Worm (Caenorhabditis elegans) whole organism, late embryonic: ENCODE data around the gene nas-29.
A peak's percentile ranks its signal among the peaks of the same experiment; 100 is the strongest.

Source experiments
- C08G9.2 ChIP-seq: sonication (generic microtip); optimal IDR thresholded peaks from 2 replicates; lab custom pipeline; 2016; ENCODE audit warnings: mild to moderate bottlenecking, missing genetic modification characterization, moderate library complexity, missing compliant biosample characterization
- C38D4.7 ChIP-seq: fragments of 200-800 bp; sonication (Bioruptor generic); optimal IDR thresholded peaks from 2 replicates; lab custom pipeline; 2018; ENCODE audit warnings: mild to moderate bottlenecking, missing genetic modification characterization, moderate library complexity, missing compliant biosample characterization
- F13H6.1 ChIP-seq: sonication (generic microtip); optimal IDR thresholded peaks from 2 replicates; lab custom pipeline; 2016; ENCODE audit warnings: missing genetic modification characterization, missing compliant biosample characterization
- T23F11.4 ChIP-seq: fragments of 200-800 bp; sonication (Bioruptor generic); optimal IDR thresholded peaks from 2 replicates; lab custom pipeline; 2018; ENCODE audit warnings: mild to moderate bottlenecking, missing genetic modification characterization, missing compliant biosample characterization
- Y22D7AL.16 ChIP-seq: sonication (generic microtip); optimal IDR thresholded peaks from 2 replicates; lab custom pipeline; 2016; ENCODE audit warnings: missing genetic modification characterization, missing compliant biosample characterization
- ahr-1 ChIP-seq: sonication (generic microtip); optimal IDR thresholded peaks from 2 replicates; lab custom pipeline; 2016; ENCODE audit warnings: missing genetic modification characterization, missing compliant biosample characterization
- ama-1 ChIP-seq: fragments of 150-350 bp; optimal IDR thresholded peaks from 2 replicates; lab custom pipeline; 2014
- ceh-14 ChIP-seq: sonication (generic microtip); optimal IDR thresholded peaks from 2 replicates; lab custom pipeline; 2016; ENCODE audit warnings: missing genotype, missing genetic modification characterization, missing compliant biosample characterization
- ceh-18 ChIP-seq: sonication (generic microtip); optimal IDR thresholded peaks from 2 replicates; lab custom pipeline; 2016; ENCODE audit warnings: missing genetic modification characterization, missing compliant biosample characterization
- ceh-2 ChIP-seq: sonication (generic microtip); optimal IDR thresholded peaks from 2 replicates; lab custom pipeline; 2016; ENCODE audit warnings: missing genotype, missing genetic modification characterization, missing compliant biosample characterization
- ceh-22 ChIP-seq: sonication (generic microtip); optimal IDR thresholded peaks from 2 replicates; lab custom pipeline; 2017; ENCODE audit warnings: missing biosample characterization, missing genetic modification characterization
- ceh-30 ChIP-seq: fragments of 150-350 bp; optimal IDR thresholded peaks from 2 replicates; lab custom pipeline; 2014; ENCODE audit warnings: missing biosample characterization, missing genetic modification characterization
- ceh-31 ChIP-seq: sonication (generic microtip); optimal IDR thresholded peaks from 2 replicates; lab custom pipeline; 2016; ENCODE audit warnings: missing genetic modification characterization, missing compliant biosample characterization
- ceh-34 ChIP-seq: sonication (generic microtip); optimal IDR thresholded peaks from 2 replicates; lab custom pipeline; 2016; ENCODE audit warnings: mild to moderate bottlenecking, missing genetic modification characterization, missing compliant biosample characterization
- ceh-9 ChIP-seq: sonication (generic microtip); optimal IDR thresholded peaks from 2 replicates; lab custom pipeline; 2016; ENCODE audit warnings: mild to moderate bottlenecking, missing genetic modification characterization, inconsistent platforms, missing compliant biosample characterization
- che-1 ChIP-seq: sonication (generic microtip); optimal IDR thresholded peaks from 2 replicates; lab custom pipeline; 2016; ENCODE audit warnings: mild to moderate bottlenecking, missing genetic modification characterization, missing compliant biosample characterization
- dmd-4 ChIP-seq: sonication (generic microtip); optimal IDR thresholded peaks from 2 replicates; lab custom pipeline; 2016; ENCODE audit warnings: borderline replicate concordance, missing genetic modification characterization, missing compliant biosample characterization
- dve-1 ChIP-seq: sonication (generic microtip); optimal IDR thresholded peaks from 2 replicates; lab custom pipeline; 2017; ENCODE audit warnings: antibody characterized with exemption, mild to moderate bottlenecking, missing genetic modification characterization, missing compliant biosample characterization
- elt-2 ChIP-seq: sonication (generic microtip); optimal IDR thresholded peaks from 2 replicates; lab custom pipeline; 2016; ENCODE audit warnings: missing genetic modification reagents, missing genetic modification characterization, missing compliant biosample characterization
- elt-4 ChIP-seq: sonication (generic microtip); optimal IDR thresholded peaks from 2 replicates; lab custom pipeline; 2016; ENCODE audit warnings: missing genetic modification characterization, missing compliant biosample characterization
- ets-4 ChIP-seq: sonication (generic microtip); optimal IDR thresholded peaks from 2 replicates; lab custom pipeline; 2016; ENCODE audit warnings: missing genetic modification characterization, missing compliant biosample characterization
- eyg-1 ChIP-seq: sonication (generic microtip); optimal IDR thresholded peaks from 2 replicates; lab custom pipeline; 2016; ENCODE audit warnings: missing genotype, missing genetic modification characterization, missing compliant biosample characterization
- fax-1 ChIP-seq: sonication (generic microtip); optimal IDR thresholded peaks from 2 replicates; lab custom pipeline; 2016; ENCODE audit warnings: missing genotype, missing genetic modification characterization, missing compliant biosample characterization
- fkh-10 ChIP-seq: fragments of 150-350 bp; optimal IDR thresholded peaks from 2 replicates; lab custom pipeline; 2014; ENCODE audit warnings: missing biosample characterization, missing genetic modification reagents, missing genetic modification characterization
- fkh-6 ChIP-seq: sonication (generic microtip); optimal IDR thresholded peaks from 2 replicates; lab custom pipeline; 2016; ENCODE audit warnings: missing genetic modification characterization, missing compliant biosample characterization
- hlh-15 ChIP-seq: sonication (generic microtip); optimal IDR thresholded peaks from 2 replicates; lab custom pipeline; 2016; ENCODE audit warnings: missing genetic modification characterization, missing compliant biosample characterization
- hlh-30 ChIP-seq: sonication (generic microtip); optimal IDR thresholded peaks from 2 replicates; lab custom pipeline; 2017; ENCODE audit warnings: antibody characterized with exemption, missing genetic modification characterization, missing compliant biosample characterization; ENCODE audit not compliant: insufficient read depth
- hlh-6 ChIP-seq: sonication (generic microtip); optimal IDR thresholded peaks from 2 replicates; lab custom pipeline; 2016; ENCODE audit warnings: missing genotype, missing genetic modification characterization, missing compliant biosample characterization
- hlh-8 ChIP-seq: sonication (generic microtip); optimal IDR thresholded peaks from 2 replicates; lab custom pipeline; 2016; ENCODE audit warnings: missing genotype, missing genetic modification characterization, missing compliant biosample characterization
- lim-6 ChIP-seq: sonication (generic microtip); optimal IDR thresholded peaks from 2 replicates; lab custom pipeline; 2016; ENCODE audit warnings: missing genetic modification characterization, missing compliant biosample characterization
- mec-3 ChIP-seq: sonication (generic microtip); optimal IDR thresholded peaks from 2 replicates; lab custom pipeline; 2016; ENCODE audit warnings: borderline replicate concordance, missing genetic modification characterization, missing compliant biosample characterization
- nhr-232 ChIP-seq: sonication (generic microtip); optimal IDR thresholded peaks from 2 replicates; lab custom pipeline; 2016; ENCODE audit warnings: missing genetic modification characterization, missing compliant biosample characterization
- npax-4 ChIP-seq: sonication (generic microtip); optimal IDR thresholded peaks from 2 replicates; lab custom pipeline; 2016; ENCODE audit warnings: missing genetic modification characterization, missing compliant biosample characterization
- odd-2 ChIP-seq: sonication (generic microtip); optimal IDR thresholded peaks from 2 replicates; lab custom pipeline; 2017; ENCODE audit warnings: antibody characterized with exemption, mild to moderate bottlenecking, missing genetic modification characterization, missing compliant biosample characterization
- pat-9 ChIP-seq: fragments of 200-800 bp; sonication (Bioruptor generic); optimal IDR thresholded peaks from 2 replicates; lab custom pipeline; 2018; ENCODE audit warnings: mild to moderate bottlenecking, missing genetic modification characterization, moderate library complexity, missing compliant biosample characterization
- pqm-1 ChIP-seq: sonication (generic microtip); optimal IDR thresholded peaks from 2 replicates; lab custom pipeline; 2016; ENCODE audit warnings: missing genetic modification characterization, missing compliant biosample characterization
- pros-1 ChIP-seq: fragments of 150-350 bp; optimal IDR thresholded peaks from 2 replicates; lab custom pipeline; 2014; ENCODE audit warnings: missing biosample characterization, missing genetic modification reagents, missing genetic modification characterization
- rnt-1 ChIP-seq: sonication (generic microtip); optimal IDR thresholded peaks from 2 replicates; lab custom pipeline; 2016; ENCODE audit warnings: missing genetic modification characterization, missing compliant biosample characterization
- sdc-2 ChIP-seq: sonication (generic microtip); optimal IDR thresholded peaks from 2 replicates; lab custom pipeline; 2016; ENCODE audit warnings: missing genotype, missing genetic modification characterization, missing compliant biosample characterization
- sox-2 ChIP-seq: fragments of 200-800 bp; sonication (Bioruptor generic); IDR thresholded peaks from 2 replicates; pipeline ENCODE4 v1.3.6; 2022; ENCODE audit warnings: missing genetic modification reagents, missing genetic modification characterization, missing compliant biosample characterization
- sox-4 ChIP-seq: sonication (generic microtip); optimal IDR thresholded peaks from 2 replicates; lab custom pipeline; 2017; ENCODE audit warnings: mild to moderate bottlenecking, missing genetic modification characterization, inconsistent platforms, missing compliant biosample characterization
- syd-9 ChIP-seq: sonication (generic microtip); optimal IDR thresholded peaks from 2 replicates; lab custom pipeline; 2016; ENCODE audit warnings: mild to moderate bottlenecking, missing genetic modification characterization, moderate library complexity, missing compliant biosample characterization
- tbx-7 ChIP-seq: sonication (generic microtip); optimal IDR thresholded peaks from 2 replicates; lab custom pipeline; 2016; ENCODE audit warnings: missing genotype, missing genetic modification characterization, missing compliant biosample characterization
- unc-42 ChIP-seq: sonication (generic microtip); optimal IDR thresholded peaks from 2 replicates; lab custom pipeline; 2016; ENCODE audit warnings: missing genotype, missing genetic modification characterization, missing compliant biosample characterization
- unc-55 ChIP-seq: sonication (generic microtip); optimal IDR thresholded peaks from 2 replicates; lab custom pipeline; 2017; ENCODE audit warnings: missing biosample characterization, missing genetic modification reagents, missing genetic modification characterization

The nas-29 gene

DNA sequence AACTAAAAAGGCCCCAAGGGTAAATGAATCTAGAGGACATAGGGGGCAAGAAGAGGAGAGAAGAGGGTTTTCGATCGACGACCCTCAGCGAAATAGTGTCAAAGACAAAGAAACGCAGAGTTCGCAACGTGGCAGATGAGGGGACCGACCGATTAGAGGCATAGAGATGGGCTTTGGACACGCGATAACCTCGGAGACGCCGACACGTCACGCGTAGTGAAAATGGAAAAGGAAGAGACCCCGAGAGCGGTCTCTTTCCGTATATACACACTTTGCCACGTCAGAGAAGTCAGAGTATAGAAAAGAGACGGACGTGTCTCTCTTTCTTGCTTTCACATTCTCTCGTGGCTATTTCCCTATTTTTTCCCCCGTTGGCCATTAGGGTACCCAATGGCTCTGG lies 39.7 kb upstream of the nas-29 start (continued):
- peak; percentile 83 for TF ChIP-seq elt-2
- peak; percentile 88 for TF ChIP-seq ceh-31 (tag; lab: Kevin White, UChicago)
- no peak for TF ChIP-seq ceh-9 (tag; lab: Kevin White, UChicago)
- no peak for TF ChIP-seq sox-4 (tag; lab: Kevin White, UChicago)
- no peak for TF ChIP-seq Y22D7AL.16 (tag; lab: Kevin White, UChicago)
- TF ChIP-seq unc-55 (GFP tag; lab: Kevin White, UChicago), result peak; percentile 87
- no peak for TF ChIP-seq sox-2 (GFP tag; lab: Robert Waterston, UW)
- TF ChIP-seq pat-9 (tag; lab: Kevin White, UChicago), result no peak
- no peak for TF ChIP-seq hlh-15 (tag; lab: Kevin White, UChicago)
- TF ChIP-seq sdc-2 (tag; lab: Kevin White, UChicago), result peak; percentile 45
- no peak for TF ChIP-seq ahr-1 (tag; lab: Kevin White, UChicago)
- TF ChIP-seq C38D4.7, result no peak
- TF ChIP-seq hlh-6, result no peak
- TF ChIP-seq dve-1, result no peak
- TF ChIP-seq che-1, result no peak
- TF ChIP-seq lim-6 (tag; lab: Kevin White, UChicago), result no peak
- no peak for TF ChIP-seq ceh-22 (tag; lab: Kevin White, UChicago)
- TF ChIP-seq ceh-14 (tag; lab: Kevin White, UChicago), result no peak
- no peak for TF ChIP-seq dmd-4 (tag; lab: Kevin White, UChicago)
- no peak for TF ChIP-seq pqm-1 (tag; lab: Kevin White, UChicago)
- no peak for TF ChIP-seq fkh-6
- no peak for TF ChIP-seq fkh-10 (GFP tag; lab: Kevin White, UChicago)
- peak; percentile 64 for TF ChIP-seq ceh-34 (tag; lab: Kevin White, UChicago)
- TF ChIP-seq rnt-1 (tag; lab: Kevin White, UChicago), result peak; percentile 52
- no peak for TF ChIP-seq T23F11.4 (GFP tag; lab: Kevin White, UChicago)
- no peak for TF ChIP-seq nhr-232 (tag; lab: Kevin White, UChicago)
- TF ChIP-seq hlh-8 (tag; lab: Kevin White, UChicago), result peak; percentile 17
- TF ChIP-seq ceh-2, result peak; percentile 29
- peak; percentile 45 for TF ChIP-seq syd-9 (tag; lab: Kevin White, UChicago)
- TF ChIP-seq ets-4 (tag; lab: Kevin White, UChicago), result no peak
- TF ChIP-seq pros-1 (tag; lab: Kevin White, UChicago), result peak; percentile 80
- TF ChIP-seq ama-1 (lab: Kevin White, UChicago), result no peak
- TF ChIP-seq unc-42 (tag; lab: Kevin White, UChicago), result peak; percentile 51
- no peak for TF ChIP-seq tbx-7
- TF ChIP-seq npax-4 (tag; lab: Kevin White, UChicago), result no peak
- no peak for TF ChIP-seq mec-3 (tag; lab: Kevin White, UChicago)
- no peak for TF ChIP-seq eyg-1 (tag; lab: Kevin White, UChicago)
- no peak for TF ChIP-seq elt-4 (tag; lab: Kevin White, UChicago)
- no peak for TF ChIP-seq odd-2
- no peak for TF ChIP-seq C08G9.2 (tag; lab: Kevin White, UChicago)
- TF ChIP-seq ceh-30, result no peak
- peak; percentile 90 for TF ChIP-seq hlh-30 (tag; lab: Kevin White, UChicago)
- no peak for TF ChIP-seq fax-1 (tag; lab: Kevin White, UChicago)
- peak; percentile 36 for TF ChIP-seq F13H6.1 (tag; lab: Kevin White, UChicago)

DNA sequence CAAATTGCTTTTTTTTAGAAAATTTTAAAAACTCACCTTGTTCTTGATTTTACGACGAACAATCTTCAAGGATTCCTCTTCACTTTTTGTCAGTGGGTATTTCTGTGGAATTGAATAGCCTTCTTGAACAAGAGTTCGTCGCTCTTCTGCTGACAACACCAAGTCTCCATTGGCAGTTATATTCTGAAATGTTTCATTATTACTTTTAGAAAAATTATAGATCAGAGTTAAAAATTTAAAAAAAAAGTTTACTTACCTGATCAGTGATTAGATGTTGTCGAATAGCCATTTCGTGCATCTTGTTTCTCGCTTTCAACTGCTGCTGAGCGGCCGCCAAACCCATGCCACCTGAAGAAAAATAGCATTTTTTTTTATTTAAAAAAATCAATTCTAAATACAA lies 38.4 kb upstream of the nas-29 start:
- TF ChIP-seq ceh-18 (tag; lab: Kevin White, UChicago) (no peak), ceh-2 (no peak)
